Worm (Caenorhabditis elegans) whole organism, L2 larva: Measurements from ENCODE around the gene srx-29.
A peak's percentile ranks its signal among the peaks of the same experiment; 100 is the strongest.
"Not testable (repeated sequence)": the region's sequence is repeated elsewhere in the genome, so short reads cannot be mapped to it uniquely, and the experiment has no call there.

ENCODE experiments used
- F13H6.1 ChIP-seq: sonication (generic microtip); optimal IDR thresholded peaks from 2 replicates; lab custom pipeline; 2016; ENCODE audit warnings: missing genetic modification characterization, missing compliant biosample characterization
- R02D3.7 ChIP-seq: fragments of 150-350 bp; optimal IDR thresholded peaks from 2 replicates; lab custom pipeline; 2014; ENCODE audit warnings: missing biosample characterization, missing genetic modification characterization
- aly-2 ChIP-seq: fragments of 150-350 bp; optimal IDR thresholded peaks from 2 replicates; lab custom pipeline; 2014; ENCODE audit warnings: missing biosample characterization, missing genetic modification characterization
- ama-1 ChIP-seq: fragments of 150-350 bp; optimal IDR thresholded peaks from 2 replicates; lab custom pipeline; 2018; ENCODE audit warnings: inconsistent platforms
- blmp-1 ChIP-seq: sonication (generic microtip); optimal IDR thresholded peaks from 2 replicates; lab custom pipeline; 2017; ENCODE audit warnings: missing genetic modification characterization, mild to moderate bottlenecking, missing compliant biosample characterization, antibody characterized with exemption, moderate library complexity; ENCODE audit not compliant: insufficient read depth
- ceh-82 ChIP-seq: fragments of 150-350 bp; optimal IDR thresholded peaks from 2 replicates; lab custom pipeline; 2014; ENCODE audit warnings: missing biosample characterization, missing genetic modification characterization
- lin-11 ChIP-seq: fragments of 150-350 bp; sonication (generic microtip); optimal IDR thresholded peaks from 2 replicates; lab custom pipeline; 2014; ENCODE audit warnings: missing biosample characterization, missing genetic modification characterization, inconsistent platforms, mixed read lengths
- mab-5 ChIP-seq: fragments of 150-350 bp; optimal IDR thresholded peaks from 2 replicates; lab custom pipeline; 2014; ENCODE audit warnings: missing biosample characterization, missing genetic modification characterization
- nhr-10 ChIP-seq: sonication (generic microtip); optimal IDR thresholded peaks from 2 replicates; lab custom pipeline; 2017; ENCODE audit warnings: missing biosample characterization, missing genetic modification characterization
- nhr-11 ChIP-seq: fragments of 150-350 bp; optimal IDR thresholded peaks from 2 replicates; lab custom pipeline; 2014; ENCODE audit warnings: missing biosample characterization, missing genetic modification characterization
- nhr-12 ChIP-seq: fragments of 150-350 bp; optimal IDR thresholded peaks from 2 replicates; lab custom pipeline; 2014; ENCODE audit warnings: missing biosample characterization, missing genetic modification characterization
- nhr-129 ChIP-seq: fragments of 150-350 bp; optimal IDR thresholded peaks from 2 replicates; lab custom pipeline; 2014; ENCODE audit warnings: missing biosample characterization, missing genetic modification characterization
- nhr-23 ChIP-seq: fragments of 150-350 bp; optimal IDR thresholded peaks from 2 replicates; lab custom pipeline; 2014; ENCODE audit warnings: missing biosample characterization, missing genetic modification reagents, missing genetic modification characterization
- nhr-237 ChIP-seq: fragments of 150-350 bp; optimal IDR thresholded peaks from 2 replicates; lab custom pipeline; 2014; ENCODE audit warnings: missing biosample characterization, missing genetic modification characterization
- nhr-25 ChIP-seq: fragments of 150-350 bp; sonication (generic microtip); optimal IDR thresholded peaks from 3 replicates; lab custom pipeline; 2014; ENCODE audit warnings: missing biosample characterization, missing genetic modification characterization
- peb-1 ChIP-seq: fragments of 150-350 bp; optimal IDR thresholded peaks from 2 replicates; lab custom pipeline; 2014; ENCODE audit warnings: missing biosample characterization, missing genetic modification characterization
- sem-4 ChIP-seq: fragments of 150-350 bp; optimal IDR thresholded peaks from 2 replicates; lab custom pipeline; 2014; ENCODE audit warnings: missing biosample characterization, missing genetic modification reagents, missing genetic modification characterization
- skn-1 ChIP-seq: sonication (generic microtip); optimal IDR thresholded peaks from 2 replicates; lab custom pipeline; 2017; ENCODE audit warnings: missing biosample characterization, missing genetic modification characterization
- snpc-4 ChIP-seq: fragments of 150-350 bp; optimal IDR thresholded peaks from 2 replicates; lab custom pipeline; 2014; ENCODE audit warnings: missing biosample characterization, missing genetic modification characterization

The srx-29 gene

ce11 chrV:15658262-15659060 is 39.5 kb downstream of the srx-29 start:
- TF ChIP-seq sem-4 = no peak
- no peak for TF ChIP-seq mab-5 (tag; lab: Kevin White, UChicago)
- TF ChIP-seq aly-2 (tag; lab: Kevin White, UChicago) = no peak
- TF ChIP-seq F13H6.1 (tag; lab: Kevin White, UChicago) = peak; percentile 11

ce11 chrV:15654124-15654523 is 43.9 kb downstream of the srx-29 start, which contains the start of gene F53E4.2:
F53E4.2 (plus strand) TSS chrV:15654424.
- TF ChIP-seq R02D3.7 (tag; lab: Kevin White, UChicago) (no peak), nhr-237 (no peak), ama-1 (lab: Kevin White, UChicago) (no peak), nhr-12 (tag; lab: Kevin White, UChicago) (no peak), nhr-11 (tag; lab: Kevin White, UChicago) (no peak), nhr-10 (tag; lab: Kevin White, UChicago) (no peak), lin-11 (tag; lab: Kevin White, UChicago) (no peak), skn-1 (no peak), blmp-1 (tag; lab: Kevin White, UChicago) (no peak), nhr-23 (tag; lab: Kevin White, UChicago) (no peak), aly-2 (tag; lab: Kevin White, UChicago) (no peak), snpc-4 (tag; lab: Kevin White, UChicago) (no peak), sem-4 (no peak)

ce11 chrV:15652147-15652546 is 45.9 kb downstream of the srx-29 start:
- TF ChIP-seq nhr-25 (tag; lab: Kevin White, UChicago) = peak; percentile 58
- TF ChIP-seq ceh-82 (tag; lab: Kevin White, UChicago) = no peak
- peak; percentile 8 for TF ChIP-seq nhr-129 (tag; lab: Kevin White, UChicago)

ce11 chrV:15650167-15650566 is 47.8 kb downstream of the srx-29 start, which contains the start of gene sru-42:
sru-42 (plus strand) TSS chrV:15650467.
- no peak for TF ChIP-seq sem-4

ce11 chrV:15647536-15648085 is 50.4 kb downstream of the srx-29 start, which contains the start of the genes C55A1.7 and C55A1.6:
C55A1.7 (minus strand) TSS chrV:15647636.
C55A1.6 (plus strand) TSS chrV:15648035.
- TF ChIP-seq peb-1, snpc-4, aly-2 (tag; lab: Kevin White, UChicago): not testable (repeated sequence)
